Worm (Caenorhabditis elegans): ENCODE results near the gene cdh-9.

DNA sequence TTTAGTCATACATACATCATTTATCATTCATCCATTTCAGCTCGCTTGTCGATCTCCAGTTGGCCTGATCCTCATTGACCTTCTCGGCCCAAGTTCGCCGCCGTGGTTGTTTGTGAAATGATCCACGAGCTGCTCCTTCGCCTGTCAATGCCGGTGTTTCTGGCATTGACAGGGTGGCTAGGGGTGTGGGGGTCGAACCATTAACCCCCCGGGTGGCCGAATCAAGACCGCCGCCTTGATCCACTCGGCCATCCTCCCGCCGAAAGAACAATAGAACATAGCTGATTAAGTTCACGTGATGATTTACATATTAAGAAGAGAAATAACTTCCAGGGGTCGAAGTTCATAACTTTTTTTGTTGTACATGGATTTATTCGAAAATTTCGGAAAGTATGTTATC, 7.4 kb downstream of the cdh-9 start, which contains the start of gene F59C12.4:
- TF ChIP-seq egl-27 (tag; optimal IDR thresholded peaks at IDR 0.05) (no peak), nhr-11 (tag; optimal IDR thresholded peaks at IDR 0.05) (no peak), crh-2 (tag; optimal IDR thresholded peaks at IDR 0.05) (no peak), ztf-11 (tag; optimal IDR thresholded peaks at IDR 0.05) (no peak), gmeb-1 (tag; optimal IDR thresholded peaks at IDR 0.05) (no peak), ceh-82 (tag; optimal IDR thresholded peaks at IDR 0.05) (no peak), dmd-4 (tag; optimal IDR thresholded peaks at IDR 0.05) (no peak)

Data from whole organism, L2 larva.